Worm (Caenorhabditis elegans): Measurements from ENCODE around the gene wrt-2.

Gene wrt-2

ce11 chrX:3061698-3062097 lies 32.5 kb downstream of the wrt-2 start:
- no peak for TF ChIP-seq pha-4 (tag; optimal IDR thresholded peaks at IDR 0.05)
- TF ChIP-seq hmg-11 (tag; optimal IDR thresholded peaks at IDR 0.05) = no peak
- no peak for TF ChIP-seq ceh-28 (tag; optimal IDR thresholded peaks at IDR 0.05)
- TF ChIP-seq nfya-1 (tag; optimal IDR thresholded peaks at IDR 0.05; ENCODE audit: insufficient read depth) = no peak
- TF ChIP-seq mdl-1 (tag; optimal IDR thresholded peaks at IDR 0.05) = no peak
- TF ChIP-seq nhr-23 (tag; optimal IDR thresholded peaks at IDR 0.05) = no peak
- no peak for TF ChIP-seq jun-1 (tag; optimal IDR thresholded peaks at IDR 0.05)
- no peak for TF ChIP-seq nhr-28 (tag; optimal IDR thresholded peaks at IDR 0.05)
- no peak for TF ChIP-seq egl-5 (tag; optimal IDR thresholded peaks at IDR 0.05)
- no peak for TF ChIP-seq lin-39 (tag; optimal IDR thresholded peaks at IDR 0.05)
- no peak for TF ChIP-seq fkh-2 (tag; optimal IDR thresholded peaks at IDR 0.05)

- no peak for TF ChIP-seq elt-1 (tag; optimal IDR thresholded peaks at IDR 0.05)
- TF ChIP-seq nhr-12 (tag; optimal IDR thresholded peaks at IDR 0.05) = no peak
- TF ChIP-seq nhr-77 (tag; optimal IDR thresholded peaks at IDR 0.05) = no peak
Observed at ce11 chrX:3059299-3059698, 34.9 kb downstream of the wrt-2 start, which contains the start of gene rsef-1. TSS of gene rsef-1 (minus strand) at chrX:3059399.

- no peak for TF ChIP-seq nhr-77 (tag; optimal IDR thresholded peaks at IDR 0.05)
- no peak for TF ChIP-seq fkh-10 (GFP tag; optimal IDR thresholded peaks at IDR 0.05)
- no peak for TF ChIP-seq pha-4 (tag; optimal IDR thresholded peaks at IDR 0.05)
- no peak for TF ChIP-seq elt-2 (tag; optimal IDR thresholded peaks at IDR 0.05)
- no peak for TF ChIP-seq ztf-11 (tag; optimal IDR thresholded peaks at IDR 0.05)
- no peak for TF ChIP-seq unc-39 (tag; optimal IDR thresholded peaks at IDR 0.05)
Observed at ce11 chrX:3057656-3058055, 36.5 kb downstream of the wrt-2 start.

ce11 chrX:3056098-3056497 lies 38.1 kb downstream of the wrt-2 start:
- TF ChIP-seq nhr-76 (tag; optimal IDR thresholded peaks at IDR 0.05) (no peak), ztf-4 (tag; optimal IDR thresholded peaks at IDR 0.05) (no peak), snpc-4 (tag; optimal IDR thresholded peaks at IDR 0.05) (no peak), nhr-237 (tag; optimal IDR thresholded peaks at IDR 0.05) (no peak), ceh-82 (tag; optimal IDR thresholded peaks at IDR 0.05) (no peak), jun-1 (tag; optimal IDR thresholded peaks at IDR 0.05) (no peak), ceh-16 (tag; optimal IDR thresholded peaks at IDR 0.05) (no peak), elt-2 (tag; optimal IDR thresholded peaks at IDR 0.05) (no peak), fkh-10 (GFP tag; optimal IDR thresholded peaks at IDR 0.05) (no peak), nhr-77 (tag; optimal IDR thresholded peaks at IDR 0.05) (no peak), tbx-2 (tag; optimal IDR thresholded peaks at IDR 0.05) (no peak), daf-12 (tag; optimal IDR thresholded peaks at IDR 0.05) (no peak), nhr-43 (tag; optimal IDR thresholded peaks at IDR 0.05; ENCODE audit: poor library complexity, severe bottlenecking) (no peak)

ce11 chrX:3054802-3055201 lies 39.3 kb downstream of the wrt-2 start, which contains the start of gene twk-26:
TSS of gene twk-26 (minus strand) at chrX:3054824.
- TF ChIP-seq pha-4 (tag; optimal IDR thresholded peaks at IDR 0.05) (peak; percentile 2), nhr-67 (tag; optimal IDR thresholded peaks at IDR 0.05) (no peak), lin-39 (tag; optimal IDR thresholded peaks at IDR 0.05) (no peak), mml-1 (tag; optimal IDR thresholded peaks at IDR 0.05) (no peak), elt-2 (tag; optimal IDR thresholded peaks at IDR 0.05) (peak; percentile 89), ama-1 (optimal IDR thresholded peaks at IDR 0.05) (no peak)

ce11 chrX:3054394-3054793 lies 39.8 kb downstream of the wrt-2 start:
- TF ChIP-seq skn-1 (tag; optimal IDR thresholded peaks at IDR 0.05) = no peak
- TF ChIP-seq pqm-1 (tag; optimal IDR thresholded peaks at IDR 0.05) = peak; percentile 40
